Worm (Caenorhabditis elegans) whole organism, L1 larva: ENCODE measurements around the gene F21H7.3.

Source experiments
- C04F5.9 ChIP-seq: sonication (generic microtip); optimal IDR thresholded peaks from 2 replicates; lab custom pipeline; 2016; ENCODE audit warnings: missing genetic modification characterization, missing compliant biosample characterization
- C16A3.4 ChIP-seq: fragments of 150-350 bp; optimal IDR thresholded peaks from 2 replicates; lab custom pipeline; 2014; ENCODE audit warnings: missing biosample characterization, missing genetic modification characterization
- Y116A8C.19 ChIP-seq: sonication (generic microtip); optimal IDR thresholded peaks from 2 replicates; lab custom pipeline; 2016; ENCODE audit warnings: missing compliant biosample characterization, missing genetic modification characterization, borderline replicate concordance
- ama-1 ChIP-seq: fragments of 150-350 bp; optimal IDR thresholded peaks from 2 replicates; lab custom pipeline; 2014
- blmp-1 ChIP-seq: fragments of 150-350 bp; optimal IDR thresholded peaks from 2 replicates; lab custom pipeline; 2014; ENCODE audit warnings: missing biosample characterization, missing genetic modification characterization
- ceh-63 ChIP-seq: fragments of 200-800 bp; sonication (Bioruptor generic); optimal IDR thresholded peaks from 2 replicates; lab custom pipeline; 2018; ENCODE audit warnings: mild to moderate bottlenecking, missing genetic modification characterization, missing compliant biosample characterization
- ceh-8 ChIP-seq: fragments of 200-800 bp; sonication (Bioruptor generic); optimal IDR thresholded peaks from 2 replicates; lab custom pipeline; 2018; ENCODE audit warnings: mild to moderate bottlenecking, missing genetic modification characterization, moderate library complexity, missing compliant biosample characterization
- ces-1 ChIP-seq: fragments of 150-350 bp; optimal IDR thresholded peaks from 2 replicates; lab custom pipeline; 2014; ENCODE audit warnings: missing biosample characterization, missing genetic modification reagents, missing genetic modification characterization
- dsc-1 ChIP-seq: sonication (generic microtip); optimal IDR thresholded peaks from 2 replicates; lab custom pipeline; 2016; ENCODE audit warnings: mild to moderate bottlenecking, missing genetic modification characterization, missing compliant biosample characterization
- egl-27 ChIP-seq, 2 experiments: fragments of 150-350 bp in 1 of 2; sonication (generic microtip); optimal IDR thresholded peaks; 3 replicates each; lab custom pipeline; 2017 to 2018; ENCODE audit warnings: missing biosample characterization in 2 of 2, missing genetic modification characterization in 2 of 2, missing genetic modification reagents in 2 of 2
- elt-2 ChIP-seq: sonication (generic microtip); optimal IDR thresholded peaks from 2 replicates; lab custom pipeline; 2016; ENCODE audit warnings: missing genetic modification characterization, mild to moderate bottlenecking, inconsistent platforms, missing compliant biosample characterization, missing genetic modification reagents
- fkh-4 ChIP-seq: sonication (generic microtip); optimal IDR thresholded peaks from 2 replicates; lab custom pipeline; 2016; ENCODE audit warnings: missing compliant biosample characterization, missing genetic modification characterization, borderline replicate concordance
- grh-1 ChIP-seq: fragments of 200-800 bp; sonication (Bioruptor generic); IDR thresholded peaks from 2 replicates; pipeline ENCODE4 v1.3.6; 2022; ENCODE audit warnings: missing genetic modification reagents, missing genetic modification characterization, missing compliant biosample characterization
- isw-1 ChIP-seq: fragments of 200-800 bp; sonication (Bioruptor generic); IDR thresholded peaks from 2 replicates; pipeline ENCODE4 v1.3.6; 2022; ENCODE audit warnings: missing genetic modification characterization, missing compliant biosample characterization
- lin-13 ChIP-seq: fragments of 150-350 bp; optimal IDR thresholded peaks from 2 replicates; lab custom pipeline; 2014; ENCODE audit warnings: missing biosample characterization, missing genetic modification reagents, missing genetic modification characterization
- lin-35 ChIP-seq, 2 experiments: fragments of 150-350 bp; optimal IDR thresholded peaks; 2 replicates each; lab custom pipeline; 2014; ENCODE audit warnings: missing biosample characterization in 2 of 2, missing genetic modification characterization in 2 of 2, missing genetic modification reagents in 2 of 2
- lsy-2 ChIP-seq, 2 experiments: fragments of 150-350 bp; optimal IDR thresholded peaks; 2 replicates each; lab custom pipeline; 2014; ENCODE audit warnings: missing biosample characterization in 2 of 2, missing genetic modification characterization in 2 of 2
- mdl-1 ChIP-seq, 2 experiments: fragments of 150-350 bp; optimal IDR thresholded peaks; 2 replicates each; lab custom pipeline; 2014 to 2017; ENCODE audit warnings: missing biosample characterization in 2 of 2, missing genetic modification characterization in 2 of 2, inconsistent platforms in 1 of 2
- mef-2 ChIP-seq: fragments of 150-350 bp; optimal IDR thresholded peaks from 2 replicates; lab custom pipeline; 2014; ENCODE audit warnings: missing biosample characterization, missing genetic modification characterization
- mep-1 ChIP-seq: fragments of 150-350 bp; optimal IDR thresholded peaks from 2 replicates; lab custom pipeline; 2014; ENCODE audit warnings: missing biosample characterization, missing genetic modification characterization
- nhr-11 ChIP-seq: fragments of 150-350 bp; optimal IDR thresholded peaks from 2 replicates; lab custom pipeline; 2014; ENCODE audit warnings: missing biosample characterization, missing genetic modification characterization
- nhr-20 ChIP-seq: sonication (generic microtip); optimal IDR thresholded peaks from 2 replicates; lab custom pipeline; 2016; ENCODE audit warnings: mild to moderate bottlenecking, missing genetic modification characterization, missing compliant biosample characterization
- nhr-237 ChIP-seq: fragments of 150-350 bp; optimal IDR thresholded peaks from 2 replicates; lab custom pipeline; 2014; ENCODE audit warnings: missing biosample characterization, missing genetic modification characterization
- nhr-28 ChIP-seq: fragments of 150-350 bp; optimal IDR thresholded peaks from 2 replicates; lab custom pipeline; 2014; ENCODE audit warnings: missing biosample characterization, missing genetic modification characterization
- nhr-71 ChIP-seq: sonication (generic microtip); optimal IDR thresholded peaks from 2 replicates; lab custom pipeline; 2016; ENCODE audit warnings: mild to moderate bottlenecking, missing genetic modification characterization, moderate library complexity, missing compliant biosample characterization
- nhr-76 ChIP-seq: sonication (generic microtip); optimal IDR thresholded peaks from 2 replicates; lab custom pipeline; 2017; ENCODE audit warnings: missing biosample characterization, missing genetic modification characterization
- nhr-77 ChIP-seq: fragments of 150-350 bp; optimal IDR thresholded peaks from 2 replicates; lab custom pipeline; 2014; ENCODE audit warnings: missing biosample characterization, missing genetic modification characterization
- nhr-85 ChIP-seq: sonication (generic microtip); peaks from one replicate; lab custom pipeline; 2016; ENCODE audit warnings: missing genetic modification characterization, inconsistent platforms, missing compliant biosample characterization
- nhr-90 ChIP-seq: sonication (generic microtip); optimal IDR thresholded peaks from 2 replicates; lab custom pipeline; 2016; ENCODE audit warnings: mild to moderate bottlenecking, missing genetic modification characterization, missing compliant biosample characterization; ENCODE audit not compliant: poor library complexity
- pag-3 ChIP-seq: sonication (generic microtip); optimal IDR thresholded peaks from 2 replicates; lab custom pipeline; 2017; ENCODE audit warnings: missing genetic modification characterization, mild to moderate bottlenecking, missing compliant biosample characterization, antibody characterized with exemption, borderline replicate concordance; ENCODE audit not compliant: insufficient read depth
- snpc-4 ChIP-seq: fragments of 150-350 bp; optimal IDR thresholded peaks from 2 replicates; lab custom pipeline; 2014; ENCODE audit warnings: missing biosample characterization, missing genetic modification characterization
- swsn-7 ChIP-seq: sonication (generic microtip); optimal IDR thresholded peaks from 2 replicates; lab custom pipeline; 2016; ENCODE audit warnings: missing genetic modification characterization, missing compliant biosample characterization
- tlp-1 ChIP-seq: fragments of 150-350 bp; optimal IDR thresholded peaks from 2 replicates; lab custom pipeline; 2014; ENCODE audit warnings: missing biosample characterization, missing genetic modification characterization
- unc-130 ChIP-seq: fragments of 150-350 bp; optimal IDR thresholded peaks from 2 replicates; lab custom pipeline; 2017; ENCODE audit warnings: missing biosample characterization, missing genetic modification characterization, inconsistent platforms
- unc-62 ChIP-seq: fragments of 150-350 bp; optimal IDR thresholded peaks from 2 replicates; lab custom pipeline; 2014; ENCODE audit warnings: missing biosample characterization, missing genetic modification reagents, missing genetic modification characterization
- unc-86 ChIP-seq: sonication (generic microtip); optimal IDR thresholded peaks from 2 replicates; lab custom pipeline; 2016; ENCODE audit warnings: missing genetic modification characterization, missing compliant biosample characterization
- vab-15 ChIP-seq: sonication (generic microtip); optimal IDR thresholded peaks from 2 replicates; lab custom pipeline; 2017; ENCODE audit warnings: missing genotype, mild to moderate bottlenecking, missing genetic modification characterization, missing compliant biosample characterization
- xbp-1 ChIP-seq: sonication (generic microtip); optimal IDR thresholded peaks from 2 replicates; lab custom pipeline; 2016; ENCODE audit warnings: missing genetic modification characterization, missing compliant biosample characterization
- zip-4 ChIP-seq: fragments of 200-800 bp; sonication (Bioruptor generic); optimal IDR thresholded peaks from 2 replicates; lab custom pipeline; 2018; ENCODE audit warnings: mild to moderate bottlenecking, missing genetic modification characterization, moderate library complexity, missing compliant biosample characterization
- ztf-11 ChIP-seq, 2 experiments: sonication (generic microtip); optimal IDR thresholded peaks; 2 replicates each; lab custom pipeline; 2016 to 2017; ENCODE audit warnings: missing genetic modification characterization in 2 of 2, missing biosample characterization in 1 of 2, missing compliant biosample characterization in 1 of 2
- ztf-4 ChIP-seq: fragments of 150-350 bp; optimal IDR thresholded peaks from 2 replicates; lab custom pipeline; 2014; ENCODE audit warnings: missing biosample characterization, missing genetic modification characterization

F21H7.3 gene

ce11 chrV:16235135-16235534, at the start of gene F21H7.3:
F21H7.3 (minus strand) TSS chrV:16235235.
- TF ChIP-seq ces-1 = no peak
- TF ChIP-seq, all 84 proteins: peak for 0

ce11 chrV:16282147-16282546, 47.1 kb upstream of the F21H7.3 start, which contains the start of gene F28G4.2:
F28G4.2 (minus strand) TSS chrV:16282321.
- TF ChIP-seq blmp-1 (tag; lab: Kevin White, UChicago) (peak; percentile 78), tlp-1 (no peak), ceh-8 (GFP tag; lab: Kevin White, UChicago) (no peak), lin-13 (GFP tag; lab: Kevin White, UChicago) (no peak), mef-2 (tag; lab: Kevin White, UChicago) (no peak), unc-62 (GFP tag; lab: Kevin White, UChicago) (no peak), mdl-1 (tag; optimal IDR thresholded peaks at IDR 0.05; lab: Kevin White, UChicago) (no peak)
- TF ChIP-seq, all 84 proteins: peak for 1

ce11 chrV:16277918-16278317, 42.9 kb upstream of the F21H7.3 start, which contains the start of gene cyp-37B1:
cyp-37B1 (plus strand) TSS chrV:16278116.
- TF ChIP-seq fkh-4 (tag; lab: Kevin White, UChicago) (no peak), vab-15 (tag; lab: Kevin White, UChicago) (no peak), ztf-4 (no peak), nhr-11 (no peak), snpc-4 (tag; lab: Kevin White, UChicago) (no peak), lin-35 (GFP tag; optimal IDR thresholded peaks at IDR 0.05; lab: Kevin White, UChicago) (peak in 1 of 2 experiments; percentile 34), unc-86 (no peak), ceh-63 (no peak), nhr-20 (tag; lab: Kevin White, UChicago) (peak; percentile 59), unc-130 (no peak), mep-1 (no peak), nhr-85 (tag; lab: Kevin White, UChicago) (no peak), C04F5.9 (tag; lab: Kevin White, UChicago) (no peak), xbp-1 (tag; lab: Kevin White, UChicago) (no peak), grh-1 (GFP tag; lab: Robert Waterston, UW) (no peak), dsc-1 (tag; lab: Kevin White, UChicago) (no peak), nhr-77 (tag; lab: Kevin White, UChicago) (no peak), ztf-11 (tag; optimal IDR thresholded peaks at IDR 0.05; lab: Kevin White, UChicago) (no peak), ama-1 (lab: Kevin White, UChicago) (no peak), elt-2 (peak; percentile 95), nhr-237 (tag; lab: Kevin White, UChicago) (no peak), nhr-71 (tag; lab: Kevin White, UChicago) (no peak), nhr-76 (tag; lab: Kevin White, UChicago) (no peak), nhr-28 (tag; lab: Kevin White, UChicago) (no peak), isw-1 (GFP tag; lab: Robert Waterston, UW) (no peak), pag-3 (tag; lab: Kevin White, UChicago) (no peak), swsn-7 (no peak), lsy-2 (tag; optimal IDR thresholded peaks at IDR 0.05; lab: Kevin White, UChicago) (no peak), nhr-90 (tag; lab: Kevin White, UChicago) (peak; percentile 38), Y116A8C.19 (no peak), ceh-8 (GFP tag; lab: Kevin White, UChicago) (no peak), zip-4 (GFP tag; lab: Kevin White, UChicago) (no peak), C16A3.4 (tag; lab: Kevin White, UChicago) (no peak), egl-27 (tag; optimal IDR thresholded peaks at IDR 0.05; lab: Kevin White, UChicago) (no peak)
